Fruit fly (Drosophila melanogaster): ENCODE data around the gene CG42354.

CG42354 gene

dm6 chrX:16090179-16091144 is 14.3 kb downstream of the CG42354 start (continued):
- TF ChIP-seq H2.0 (GFP tag; IDR thresholded peaks at IDR 0.05): peak; percentile 94
- peak; percentile 93 for TF ChIP-seq NFAT (GFP tag; IDR thresholded peaks at IDR 0.05)
- TF ChIP-seq ewg (GFP tag; optimal IDR thresholded peaks at IDR 0.05): peak; percentile 70
- peak; percentile 83 for TF ChIP-seq Nf-YA (GFP tag; IDR thresholded peaks at IDR 0.05)
- peak; percentile 64 for TF ChIP-seq exex (tag; optimal IDR thresholded peaks at IDR 0.05)
- TF ChIP-seq slp2 (GFP tag; optimal IDR thresholded peaks at IDR 0.05): peak; percentile 68
- TF ChIP-seq CG10267 (tag; optimal IDR thresholded peaks at IDR 0.05): peak; percentile 68
- peak; percentile 85 for TF ChIP-seq her (GFP tag; optimal IDR thresholded peaks at IDR 0.05)
- no peak for TF ChIP-seq h (optimal IDR thresholded peaks at IDR 0.05)
- TF ChIP-seq sens-2 (GFP tag; IDR thresholded peaks at IDR 0.05): peak; percentile 91
- TF ChIP-seq cas (GFP tag; IDR thresholded peaks at IDR 0.05): peak; percentile 75
- TF ChIP-seq chif (GFP tag; optimal IDR thresholded peaks at IDR 0.05): peak; percentile 85 to 89
- peak; percentile 74 for TF ChIP-seq CG10959 (GFP tag; IDR thresholded peaks at IDR 0.05)
- TF ChIP-seq zfh2 (GFP tag; optimal IDR thresholded peaks at IDR 0.05): peak; percentile 93
- TF ChIP-seq sc (optimal IDR thresholded peaks at IDR 0.05): no peak
- TF ChIP-seq sc (GFP tag; optimal IDR thresholded peaks at IDR 0.05): peak; percentile 26
- peak; percentile 54 for TF ChIP-seq zen (tag; optimal IDR thresholded peaks at IDR 0.05)
- peak; percentile 67 for TF ChIP-seq CG7928 (GFP tag; optimal IDR thresholded peaks at IDR 0.05)
- peak; percentile 92 for TF ChIP-seq dpn (GFP tag; optimal IDR thresholded peaks at IDR 0.05)
- TF ChIP-seq CG9609 (GFP tag; optimal IDR thresholded peaks at IDR 0.05): peak; percentile 86
- TF ChIP-seq pita (GFP tag; optimal IDR thresholded peaks at IDR 0.05): no peak
- peak; percentile 82 for TF ChIP-seq pum (GFP tag; optimal IDR thresholded peaks at IDR 0.05)
- TF ChIP-seq CG9215 (GFP tag; IDR thresholded peaks at IDR 0.05): peak; percentile 79
- peak; percentile 78 for TF ChIP-seq peb (GFP tag; IDR thresholded peaks at IDR 0.05)
- peak; percentile 95 for TF ChIP-seq CG12071 (GFP tag; optimal IDR thresholded peaks at IDR 0.05)
- no peak for TF ChIP-seq HLHmδ (GFP tag; optimal IDR thresholded peaks at IDR 0.05)
- TF ChIP-seq Adf1 (GFP tag; IDR thresholded peaks at IDR 0.05): peak; percentile 37; the same call in 1 of the 2 replicates
- TF ChIP-seq sisA (GFP tag; IDR thresholded peaks at IDR 0.05): peak; percentile 89
- TF ChIP-seq Xbp1 (GFP tag; optimal IDR thresholded peaks at IDR 0.05): peak; percentile 94
- peak; percentile 90 for TF ChIP-seq Sox102F (GFP tag; optimal IDR thresholded peaks at IDR 0.05)
- TF ChIP-seq oc (tag; optimal IDR thresholded peaks at IDR 0.05): peak; percentile 77
- TF ChIP-seq Sin3A (optimal IDR thresholded peaks at IDR 0.05): no peak
- TF ChIP-seq CoRest (tag; optimal IDR thresholded peaks at IDR 0.05): peak; percentile 93
- TF ChIP-seq Oaz (GFP tag; IDR thresholded peaks at IDR 0.05): peak; percentile 92
- no peak for TF ChIP-seq sna (GFP tag; IDR thresholded peaks at IDR 0.05; ENCODE audit: partially characterized antibody)
- TF ChIP-seq ssp (GFP tag; IDR thresholded peaks at IDR 0.05): peak; percentile 79
- TF ChIP-seq CG11398 (GFP tag; optimal IDR thresholded peaks at IDR 0.05): peak; percentile 50
- TF ChIP-seq trem (tag; optimal IDR thresholded peaks at IDR 0.05): peak; percentile 7
- TF ChIP-seq sr (GFP tag; IDR thresholded peaks at IDR 0.05): peak; percentile 72; the same call in 2 of the 3 replicates
- peak; percentile 12 for TF ChIP-seq ac (GFP tag; optimal IDR thresholded peaks at IDR 0.05)
- TF ChIP-seq Atf3 (GFP tag; optimal IDR thresholded peaks at IDR 0.05): peak; percentile 55
- peak; percentile 80 for TF ChIP-seq vfl (GFP tag; optimal IDR thresholded peaks at IDR 0.05)
- TF ChIP-seq CG31388 (GFP tag; optimal IDR thresholded peaks at IDR 0.05): peak; percentile 71
- no peak for TF ChIP-seq CG7963 (GFP tag; IDR thresholded peaks at IDR 0.05; ENCODE audit: partially characterized antibody)
- no peak for TF ChIP-seq Hr39 (optimal IDR thresholded peaks at IDR 0.05)
- peak; percentile 75 for TF ChIP-seq gcm2 (GFP tag; optimal IDR thresholded peaks at IDR 0.05)
- TF ChIP-seq chm (GFP tag; IDR thresholded peaks at IDR 0.05): peak; percentile 91
- TF ChIP-seq CG1233 (GFP tag; optimal IDR thresholded peaks at IDR 0.05): peak; percentile 90
- TF ChIP-seq CG9876 (GFP tag; optimal IDR thresholded peaks at IDR 0.05): peak; percentile 67
- peak; percentile 9 for TF ChIP-seq BEAF-32 (GFP tag; optimal IDR thresholded peaks at IDR 0.05)
